Fruit fly (Drosophila melanogaster) whole organism, wandering third instar larva: Measurements from ENCODE around the gene Eip78C.
A peak's percentile ranks its signal among the peaks of the same experiment; 100 is the strongest.

ENCODE experiments used
- Dfd ChIP-seq: fragments of >200 bp; optimal IDR thresholded peaks from 2 replicates; lab custom pipeline; 2017; ENCODE audit warnings: missing biosample characterization, missing genetic modification characterization
- Dif ChIP-seq: fragments of 200-275, 200-300 bp; sonication (Bioruptor generic); optimal IDR thresholded peaks from 2 replicates; lab custom pipeline; 2018; ENCODE audit warnings: missing biosample characterization, missing genetic modification characterization; ENCODE audit not compliant: partially characterized antibody
- HLH106 ChIP-seq: fragments of 200-800 bp; optimal IDR thresholded peaks from 3 replicates; lab custom pipeline; 2019; ENCODE audit warnings: missing biosample characterization, mild to moderate bottlenecking, missing genetic modification characterization, moderate library complexity
- Myc ChIP-seq: fragments of >200 bp; optimal IDR thresholded peaks from 2 replicates; lab custom pipeline; 2017
- Rel ChIP-seq, 2 experiments: fragments of 200-800 bp; sonication (Bioruptor generic) in 1 of 2; optimal IDR thresholded peaks; 2 replicates in 1 of 2; 3 replicates in 1 of 2; lab custom pipeline; 2016 to 2019; ENCODE audit warnings: mild to moderate bottlenecking in 2 of 2, missing biosample characterization in 2 of 2, missing genetic modification characterization in 2 of 2, moderate library complexity in 1 of 2
- Sp1 ChIP-seq: fragments of 200-800 bp; sonication (Bioruptor generic); optimal IDR thresholded peaks from 3 replicates; lab custom pipeline; 2019; ENCODE audit warnings: missing biosample characterization, mild to moderate bottlenecking, missing genetic modification characterization, moderate library complexity
- br ChIP-seq: fragments of 200-800 bp; sonication (Bioruptor generic); optimal IDR thresholded peaks from 2 replicates; lab custom pipeline; 2016; ENCODE audit warnings: missing biosample characterization, missing genetic modification characterization
- dmrt93B ChIP-seq: fragments of 200-800 bp; sonication (Bioruptor generic); optimal IDR thresholded peaks from 2 replicates; lab custom pipeline; 2018; ENCODE audit warnings: missing biosample characterization, mild to moderate bottlenecking, missing genetic modification characterization
- h ChIP-seq: fragments of 200-800 bp; sonication (Bioruptor generic); optimal IDR thresholded peaks from 3 replicates; lab custom pipeline; 2016; ENCODE audit warnings: missing biosample characterization, mild to moderate bottlenecking, missing genetic modification characterization

dm6 chr3L:21252932-21253760 is 26.7 kb downstream of the Eip78C start:
- TF ChIP-seq Dif (peak; percentile 2), Sp1 (peak; percentile 36), Dfd (GFP tag; lab: Kevin White, UChicago) (no peak), br (no peak), h (peak; percentile 31), Rel (GFP tag; optimal IDR thresholded peaks at IDR 0.05; lab: Kevin White, UChicago) (no peak), Rel (tag; optimal IDR thresholded peaks at IDR 0.05; lab: Kevin White, UChicago) (peak; percentile 87), Myc (lab: Kevin White, UChicago) (no peak), HLH106 (tag; lab: Kevin White, UChicago) (peak; percentile 43), dmrt93B (GFP tag; lab: Kevin White, UChicago) (no peak)
